Worm (Caenorhabditis elegans) whole organism, L4 larva: ENCODE measurements around the gene mif-2.
A peak's percentile ranks its signal among the peaks of the same experiment; 100 is the strongest.

Experiments used
- D1046.2 ChIP-seq: fragments of 200-800 bp; sonication (Bioruptor generic); IDR thresholded peaks from 2 replicates; pipeline ENCODE4 v1.3.6; 2022; ENCODE audit warnings: missing genetic modification characterization, missing compliant biosample characterization
- F44E2.7 ChIP-seq: fragments of 200-800 bp; sonication (Bioruptor generic); IDR thresholded peaks from 2 replicates; pipeline ENCODE4 v2.1.2; 2022; ENCODE audit warnings: missing genetic modification characterization, missing compliant biosample characterization
- aha-1 ChIP-seq: fragments of 150-350 bp; peaks from one replicate; lab custom pipeline; 2014; ENCODE audit warnings: missing biosample characterization, missing genetic modification characterization
- ceh-20 ChIP-seq: fragments of 200-800 bp; sonication (Bioruptor generic); IDR thresholded peaks from 2 replicates; pipeline ENCODE4 v1.3.6; 2022; ENCODE audit warnings: missing genetic modification reagents, missing genetic modification characterization, missing compliant biosample characterization
- ceh-28 ChIP-seq: fragments of 150-350 bp; optimal IDR thresholded peaks from 2 replicates; lab custom pipeline; 2014; ENCODE audit warnings: missing biosample characterization, missing genetic modification reagents, missing genetic modification characterization
- ceh-32 ChIP-seq: sonication (generic microtip); optimal IDR thresholded peaks from 2 replicates; lab custom pipeline; 2016; ENCODE audit warnings: mild to moderate bottlenecking, missing genetic modification characterization, missing compliant biosample characterization; ENCODE audit not compliant: poor library complexity
- ceh-62 ChIP-seq: sonication (generic microtip); optimal IDR thresholded peaks from 2 replicates; lab custom pipeline; 2017; ENCODE audit warnings: missing biosample characterization, missing genetic modification characterization
- ces-1 ChIP-seq: fragments of 150-350 bp; sonication (generic microtip); optimal IDR thresholded peaks from 4 replicates; lab custom pipeline; 2014; ENCODE audit warnings: missing biosample characterization, missing genetic modification reagents, missing genetic modification characterization
- cey-2 ChIP-seq: sonication (generic microtip); optimal IDR thresholded peaks from 3 replicates; lab custom pipeline; 2017; ENCODE audit warnings: missing genetic modification characterization, mild to moderate bottlenecking, missing compliant biosample characterization, antibody characterized with exemption, borderline replicate concordance; ENCODE audit not compliant: insufficient read depth
- daf-12 ChIP-seq: fragments of 150-350 bp; optimal IDR thresholded peaks from 2 replicates; lab custom pipeline; 2014; ENCODE audit warnings: missing biosample characterization, missing genetic modification reagents, missing genetic modification characterization
- daf-16 ChIP-seq, 3 experiments: sonication (generic microtip); optimal IDR thresholded peaks; 2 replicates each; lab custom pipeline; 2016 to 2017; ENCODE audit warnings: missing genetic modification characterization in 3 of 3, missing genetic modification reagents in 3 of 3, mild to moderate bottlenecking in 2 of 3, missing compliant biosample characterization in 2 of 3, missing biosample characterization in 1 of 3, moderate library complexity in 1 of 3
- daf-19 ChIP-seq: fragments of 200-800 bp; sonication (Bioruptor generic); conservative IDR thresholded peaks from 2 replicates; pipeline ENCODE4 v1.3.6; 2022; ENCODE audit warnings: missing genetic modification characterization, missing compliant biosample characterization
- dpl-1 ChIP-seq: fragments of 150-350 bp; optimal IDR thresholded peaks from 2 replicates; lab custom pipeline; 2014; ENCODE audit warnings: missing biosample characterization, missing genetic modification reagents, missing genetic modification characterization
- duxl-1 ChIP-seq: sonication (generic microtip); optimal IDR thresholded peaks from 2 replicates; lab custom pipeline; 2016; ENCODE audit warnings: mild to moderate bottlenecking, missing genetic modification characterization, moderate library complexity, missing compliant biosample characterization; ENCODE audit not compliant: poor library complexity
- dve-1 ChIP-seq: sonication (generic microtip); optimal IDR thresholded peaks from 2 replicates; lab custom pipeline; 2017; ENCODE audit warnings: antibody characterized with exemption, mild to moderate bottlenecking, missing genetic modification characterization, missing compliant biosample characterization; ENCODE audit not compliant: insufficient read depth
- fkh-10 ChIP-seq: fragments of 150-350 bp; optimal IDR thresholded peaks from 2 replicates; lab custom pipeline; 2014; ENCODE audit warnings: missing biosample characterization, missing genetic modification reagents, missing genetic modification characterization
- hmg-1.1 ChIP-seq: fragments of 200-800 bp; sonication (Bioruptor generic); IDR thresholded peaks from 2 replicates; pipeline ENCODE4 v1.3.6; 2022; ENCODE audit warnings: missing genetic modification reagents, missing genetic modification characterization, missing compliant biosample characterization
- lin-1 ChIP-seq: fragments of 200-800 bp; sonication (Bioruptor generic); IDR thresholded peaks from 2 replicates; pipeline ENCODE4 v1.3.6; 2022; ENCODE audit warnings: missing genetic modification reagents, missing genetic modification characterization, missing compliant biosample characterization
- lin-13 ChIP-seq: fragments of 150-350 bp; optimal IDR thresholded peaks from 2 replicates; lab custom pipeline; 2014; ENCODE audit warnings: missing biosample characterization, missing genetic modification reagents, missing genetic modification characterization
- lin-38 ChIP-seq: fragments of 200-800 bp; sonication (Bioruptor generic); IDR thresholded peaks from 2 replicates; pipeline ENCODE4 v1.3.6; 2022; ENCODE audit warnings: missing genetic modification reagents, missing genetic modification characterization, missing compliant biosample characterization
- lin-39 ChIP-seq: fragments of 150-350 bp; optimal IDR thresholded peaks from 2 replicates; lab custom pipeline; 2014; ENCODE audit warnings: missing biosample characterization, missing genetic modification reagents, missing genetic modification characterization
- lsy-2 ChIP-seq, 2 experiments: fragments of 150-350 bp in 1 of 2; sonication (generic microtip) in 1 of 2; optimal IDR thresholded peaks; 2 replicates each; lab custom pipeline; 2014 to 2017; ENCODE audit warnings: missing biosample characterization in 2 of 2, missing genetic modification characterization in 2 of 2
- mdt-29 ChIP-seq: fragments of 200-800 bp; sonication (Bioruptor generic); IDR thresholded peaks from 2 replicates; pipeline ENCODE4 v1.3.6; 2022; ENCODE audit warnings: missing genetic modification reagents, missing genetic modification characterization, missing compliant biosample characterization
- mep-1 ChIP-seq: fragments of 150-350 bp; sonication (generic microtip); optimal IDR thresholded peaks from 3 replicates; lab custom pipeline; 2014; ENCODE audit warnings: missing biosample characterization, missing genetic modification characterization
- nhr-11 ChIP-seq: fragments of 150-350 bp; optimal IDR thresholded peaks from 2 replicates; lab custom pipeline; 2014; ENCODE audit warnings: missing biosample characterization, missing genetic modification characterization
- nhr-237 ChIP-seq: sonication (generic microtip); optimal IDR thresholded peaks from 2 replicates; lab custom pipeline; 2017; ENCODE audit warnings: missing biosample characterization, missing genetic modification characterization
- nhr-25 ChIP-seq: sonication (generic microtip); optimal IDR thresholded peaks from 2 replicates; lab custom pipeline; 2017; ENCODE audit warnings: missing genetic modification characterization, mild to moderate bottlenecking, missing compliant biosample characterization, antibody characterized with exemption, moderate library complexity, borderline replicate concordance; ENCODE audit not compliant: insufficient read depth
- nhr-28 ChIP-seq: fragments of 150-350 bp; optimal IDR thresholded peaks from 2 replicates; lab custom pipeline; 2014; ENCODE audit warnings: missing biosample characterization, missing genetic modification characterization
- nhr-41 ChIP-seq: fragments of 200-800 bp; sonication (Bioruptor generic); IDR thresholded peaks from 2 replicates; pipeline ENCODE4 v1.3.6; 2022; ENCODE audit warnings: missing genetic modification reagents, missing genetic modification characterization, missing compliant biosample characterization
- nhr-6 ChIP-seq: fragments of 150-350 bp; optimal IDR thresholded peaks from 2 replicates; lab custom pipeline; 2014; ENCODE audit warnings: missing biosample characterization, missing genetic modification characterization
- nhr-77 ChIP-seq: fragments of 150-350 bp; optimal IDR thresholded peaks from 2 replicates; lab custom pipeline; 2014; ENCODE audit warnings: missing biosample characterization, missing genetic modification characterization
- php-3 ChIP-seq: fragments of 200-800 bp; sonication (Bioruptor generic); IDR thresholded peaks from 2 replicates; pipeline ENCODE4 v1.3.6; 2022; ENCODE audit warnings: missing genetic modification reagents, missing genetic modification characterization, missing compliant biosample characterization
- rbr-2 ChIP-seq: sonication (generic microtip); optimal IDR thresholded peaks from 2 replicates; lab custom pipeline; 2016; ENCODE audit warnings: missing genotype, missing genetic modification characterization, missing compliant biosample characterization
- set-16 ChIP-seq: fragments of 200-800 bp; sonication (Bioruptor generic); IDR thresholded peaks from 2 replicates; pipeline ENCODE4 v1.3.6; 2022; ENCODE audit warnings: missing genetic modification reagents, missing genetic modification characterization, missing compliant biosample characterization
- skn-1 ChIP-seq: fragments of 150-350 bp; optimal IDR thresholded peaks from 2 replicates; lab custom pipeline; 2014; ENCODE audit warnings: missing biosample characterization, missing genetic modification characterization
- snpc-4 ChIP-seq: fragments of 150-350 bp; optimal IDR thresholded peaks from 2 replicates; lab custom pipeline; 2014; ENCODE audit warnings: missing biosample characterization, missing genetic modification characterization
- tra-1 ChIP-seq: fragments of 200-800 bp; sonication (Bioruptor generic); IDR thresholded peaks from 2 replicates; pipeline ENCODE4 v1.3.6; 2022; ENCODE audit warnings: missing genetic modification reagents, missing genetic modification characterization, missing compliant biosample characterization
- unc-39 ChIP-seq: sonication (generic microtip); optimal IDR thresholded peaks from 2 replicates; lab custom pipeline; 2017; ENCODE audit warnings: missing biosample characterization, missing genetic modification characterization
- unc-62 ChIP-seq, 3 experiments: fragments of 150-350 bp in 1 of 3; sonication (generic microtip); optimal IDR thresholded peaks in 2 of 3; peaks in 1 of 3; 1 replicate in 1 of 3; 2 replicates in 2 of 3; lab custom pipeline; 2014 to 2017; ENCODE audit warnings: missing biosample characterization in 3 of 3, missing genetic modification characterization in 3 of 3, missing genetic modification reagents in 3 of 3, missing genotype in 1 of 3
- zfp-2 ChIP-seq: sonication (generic microtip); optimal IDR thresholded peaks from 2 replicates; lab custom pipeline; 2016; ENCODE audit warnings: mild to moderate bottlenecking, missing genetic modification characterization, missing compliant biosample characterization
- zfp-3 ChIP-seq: fragments of 200-800 bp; sonication (Bioruptor generic); conservative IDR thresholded peaks from 2 replicates; pipeline ENCODE4 v1.3.6; 2022; ENCODE audit warnings: missing genetic modification reagents, missing genetic modification characterization, missing compliant biosample characterization
- zip-11 ChIP-seq: fragments of 200-800 bp; sonication (Bioruptor generic); IDR thresholded peaks from 2 replicates; pipeline ENCODE4 v1.3.6; 2022; ENCODE audit warnings: missing genetic modification characterization, missing compliant biosample characterization

mif-2 gene

ce11 chrV:12001747-12002456 lies 23.6 kb upstream of the mif-2 start, which contains the start of gene gcy-33 (continued):
- TF ChIP-seq lin-39 (tag; lab: Kevin White, UChicago): no peak
- TF ChIP-seq nhr-11: peak; percentile 2
- peak; percentile 85 for TF ChIP-seq zfp-3
- TF ChIP-seq D1046.2 (GFP tag; lab: Robert Waterston, UW): peak; percentile 84; the same call in 1 of the 2 replicates
- TF ChIP-seq ces-1: no peak
- peak; percentile 40 for TF ChIP-seq nhr-77
- peak; percentile 93 for TF ChIP-seq php-3
- TF ChIP-seq ceh-62 (tag; lab: Kevin White, UChicago): no peak
- TF ChIP-seq nhr-237 (tag; lab: Kevin White, UChicago): no peak
- no peak for TF ChIP-seq daf-12 (tag; lab: Kevin White, UChicago)
- TF ChIP-seq skn-1 (tag; lab: Kevin White, UChicago): no peak
- TF ChIP-seq nhr-28 (tag; lab: Kevin White, UChicago): peak; percentile 99
- TF ChIP-seq ceh-28 (tag; lab: Kevin White, UChicago): no peak
- TF ChIP-seq mep-1 (tag; lab: Kevin White, UChicago): peak; percentile 87
- peak; percentile 89 for TF ChIP-seq mdt-29 (GFP tag; lab: Robert Waterston, UW)
- TF ChIP-seq daf-19 (GFP tag; lab: Robert Waterston, UW): peak; percentile 84
- no peak for TF ChIP-seq fkh-10 (GFP tag; lab: Kevin White, UChicago)
- TF ChIP-seq, all 104 proteins: peak for 77

- peak; percentile 66 for TF ChIP-seq aha-1 (tag; lab: Kevin White, UChicago)
- TF ChIP-seq set-16 (GFP tag; lab: Robert Waterston, UW): no peak
Observed at ce11 chrV:11997403-11997802, 19.1 kb upstream of the mif-2 start.

- TF ChIP-seq unc-62 (GFP tag; optimal IDR thresholded peaks at IDR 0.05 in 1 of 2; lab: Kevin White, UChicago): no peak
- no peak for TF ChIP-seq unc-62 (tag; optimal IDR thresholded peaks at IDR 0.05; lab: Kevin White, UChicago)
Observed at ce11 chrV:11995862-11996261, 17.6 kb upstream of the mif-2 start, which contains the start of gene C52E4.12. TSS of gene C52E4.12 (plus strand) at chrV:11996162.

- TF ChIP-seq lsy-2 (tag; optimal IDR thresholded peaks at IDR 0.05; lab: Kevin White, UChicago) (peak in 1 of 2 experiments; percentile 72), F44E2.7 (GFP tag; lab: Robert Waterston, UW) (no peak), lin-38 (peak; percentile 56), nhr-237 (tag; lab: Kevin White, UChicago) (no peak), unc-62 (GFP tag; optimal IDR thresholded peaks at IDR 0.05 in 1 of 2; lab: Kevin White, UChicago) (peak in 1 of 2 experiments; percentile 58), unc-62 (tag; optimal IDR thresholded peaks at IDR 0.05; lab: Kevin White, UChicago) (no peak), dpl-1 (GFP tag; lab: Kevin White, UChicago) (peak; percentile 67), nhr-11 (no peak), nhr-41 (GFP tag; lab: Robert Waterston, UW) (no peak), dve-1 (peak; percentile 39), hmg-1.1 (GFP tag; lab: Robert Waterston, UW) (no peak), ceh-32 (tag; lab: Kevin White, UChicago) (no peak), cey-2 (tag; lab: Kevin White, UChicago) (no peak), lin-13 (GFP tag; lab: Kevin White, UChicago) (peak; percentile 53), aha-1 (tag; lab: Kevin White, UChicago) (peak; percentile 41), zip-11 (GFP tag; lab: Robert Waterston, UW) (no peak), duxl-1 (tag; lab: Kevin White, UChicago) (no peak), daf-16 (GFP tag; optimal IDR thresholded peaks at IDR 0.05; lab: Kevin White, UChicago) (no peak), daf-16 (tag; optimal IDR thresholded peaks at IDR 0.05; lab: Kevin White, UChicago) (peak; percentile 56), zfp-2 (no peak), tra-1 (GFP tag; lab: Robert Waterston, UW) (no peak), unc-39 (no peak), nhr-6 (tag; lab: Kevin White, UChicago) (peak; percentile 94), nhr-25 (tag; lab: Kevin White, UChicago) (peak; percentile 39), snpc-4 (tag; lab: Kevin White, UChicago) (no peak), php-3 (no peak), ceh-20 (GFP tag; lab: Robert Waterston, UW) (no peak), rbr-2 (tag; lab: Kevin White, UChicago) (peak; percentile 45), lin-1 (GFP tag; lab: Robert Waterston, UW) (no peak)
Observed at ce11 chrV:11993706-11994345, 15.6 kb upstream of the mif-2 start, which contains the start of the genes cyl-1 and C52E4.7. TSS of gene cyl-1 (minus strand) at chrV:11993723. TSS of gene C52E4.7 (plus strand) at chrV:11994295.
